Fruit fly (Drosophila melanogaster): ENCODE data around the gene Dys.

Gene Dys

dm6 chr3R:19463874-19464549 lies 3.1 kb downstream of the Dys start (continued):
- TF ChIP-seq CG17385 (GFP tag; optimal IDR thresholded peaks at IDR 0.05) (peak; percentile 49), CG8944 (GFP tag; optimal IDR thresholded peaks at IDR 0.05) (peak; percentile 46), CG3726 (GFP tag; IDR thresholded peaks at IDR 0.05) (no peak), Ada2b (GFP tag; IDR thresholded peaks at IDR 0.05) (no peak), tup (GFP tag; optimal IDR thresholded peaks at IDR 0.05) (peak; percentile 17), tin (GFP tag; optimal IDR thresholded peaks at IDR 0.05) (no peak), tna (GFP tag; IDR thresholded peaks at IDR 0.05; ENCODE audit: partially characterized antibody) (no peak), CG4360 (GFP tag; IDR thresholded peaks at IDR 0.05) (peak; percentile 64), CG15269 (tag; optimal IDR thresholded peaks at IDR 0.05) (peak; percentile 21), CG12744 (GFP tag; optimal IDR thresholded peaks at IDR 0.05) (no peak), HLH54F (GFP tag; optimal IDR thresholded peaks at IDR 0.05) (peak; percentile 18), CG31365 (tag; optimal IDR thresholded peaks at IDR 0.05) (peak; percentile 57), CG13624 (GFP tag; optimal IDR thresholded peaks at IDR 0.05) (peak; percentile 14), Neu2 (GFP tag; optimal IDR thresholded peaks at IDR 0.05; ENCODE audit: borderline replicate concordance) (no peak), dpn (GFP tag; optimal IDR thresholded peaks at IDR 0.05) (peak in 1 of 2 experiments; percentile 38), CG18476 (GFP tag; optimal IDR thresholded peaks at IDR 0.05) (no peak), ERR (GFP tag; optimal IDR thresholded peaks at IDR 0.05) (no peak), repo (GFP tag; optimal IDR thresholded peaks at IDR 0.05) (peak; percentile 60), disco-r (GFP tag; optimal IDR thresholded peaks at IDR 0.05) (peak; percentile 68), lov (optimal IDR thresholded peaks at IDR 0.05) (no peak), lov (GFP tag; IDR thresholded peaks at IDR 0.05) (peak; percentile 62; the same call in 1 of the 3 replicates), CG10147 (GFP tag; optimal IDR thresholded peaks at IDR 0.05) (peak; percentile 43), Trl (optimal IDR thresholded peaks at IDR 0.05) (peak; percentile 77 to 83), Trl (GFP tag; optimal IDR thresholded peaks at IDR 0.05) (peak; percentile 68), Sox100B (GFP tag; optimal IDR thresholded peaks at IDR 0.05) (peak; percentile 82), CG4707 (GFP tag; optimal IDR thresholded peaks at IDR 0.05) (peak; percentile 81), CG31388 (GFP tag; optimal IDR thresholded peaks at IDR 0.05) (no peak), CG1603 (tag; optimal IDR thresholded peaks at IDR 0.05) (peak; percentile 55), CG16863 (GFP tag; optimal IDR thresholded peaks at IDR 0.05) (peak; percentile 52), CG14710 (tag; optimal IDR thresholded peaks at IDR 0.05) (peak; percentile 73), bbx (GFP tag; IDR thresholded peaks at IDR 0.05; ENCODE audit: partially characterized antibody) (no peak), ATbp (GFP tag; optimal IDR thresholded peaks at IDR 0.05) (peak; percentile 91), ac (GFP tag; optimal IDR thresholded peaks at IDR 0.05) (peak; percentile 81), CG4854 (GFP tag; optimal IDR thresholded peaks at IDR 0.05) (peak; percentile 68), CG7786 (GFP tag; optimal IDR thresholded peaks at IDR 0.05) (peak; percentile 26), dan (GFP tag; IDR thresholded peaks at IDR 0.05) (no peak), CG10959 (GFP tag; IDR thresholded peaks at IDR 0.05) (no peak), Adf1 (GFP tag; IDR thresholded peaks at IDR 0.05) (no peak), CG1832 (GFP tag; optimal IDR thresholded peaks at IDR 0.05) (no peak), CG11093 (GFP tag; IDR thresholded peaks at IDR 0.05) (no peak; the same call in 2 of the 3 replicates), bab2 (GFP tag; optimal IDR thresholded peaks at IDR 0.05) (peak; percentile 67), HLHmδ (GFP tag; optimal IDR thresholded peaks at IDR 0.05) (no peak), Hr51 (GFP tag; optimal IDR thresholded peaks at IDR 0.05) (peak; percentile 35 to 58), CG17829 (tag; optimal IDR thresholded peaks at IDR 0.05) (peak; percentile 29), CG12071 (GFP tag; optimal IDR thresholded peaks at IDR 0.05) (peak; percentile 81), Oaz (GFP tag; IDR thresholded peaks at IDR 0.05) (no peak), Elba2 (GFP tag; optimal IDR thresholded peaks at IDR 0.05) (peak; percentile 25), CG12299 (tag; optimal IDR thresholded peaks at IDR 0.05) (peak; percentile 48), pfk (GFP tag; optimal IDR thresholded peaks at IDR 0.05) (peak; percentile 99), CG16813 (GFP tag; IDR thresholded peaks at IDR 0.05; ENCODE audit: partially characterized antibody) (no peak)
